Fruit fly (Drosophila melanogaster) whole organism, embryonic: ENCODE results near the gene car.

ENCODE experiments used
- Bgb ChIP-seq: fragments of 200-800 bp; sonication (Bioruptor generic); IDR thresholded peaks from 2 replicates; pipeline ENCODE4 v1.3.6; 2022; ENCODE audit warnings: missing biosample characterization, missing genetic modification characterization; ENCODE audit not compliant: partially characterized antibody
- CG10979 ChIP-seq: fragments of 200-800 bp; sonication (Bioruptor generic); optimal IDR thresholded peaks from 2 replicates; lab custom pipeline; 2018; ENCODE audit warnings: missing biosample characterization, mild to moderate bottlenecking, missing genetic modification characterization, moderate library complexity
- CG11695 ChIP-seq: fragments of 200-800 bp; sonication (Bioruptor generic); IDR thresholded peaks from 3 replicates; pipeline ENCODE4 v1.3.6; 2022; ENCODE audit warnings: missing biosample characterization, missing genetic modification characterization
- CG12769 ChIP-seq: fragments of 200-800 bp; sonication (Bioruptor generic); optimal IDR thresholded peaks from 2 replicates; lab custom pipeline; 2019; ENCODE audit warnings: missing biosample characterization, mild to moderate bottlenecking, missing genetic modification characterization, moderate library complexity
- CG14667 ChIP-seq: fragments of 200-800 bp; sonication (Bioruptor generic); IDR thresholded peaks from 2 replicates; pipeline ENCODE4 v1.3.6; 2022; ENCODE audit warnings: missing biosample characterization, missing genetic modification characterization
- CG14965 ChIP-seq: fragments of 200-800 bp; sonication (Bioruptor generic); optimal IDR thresholded peaks from 2 replicates; lab custom pipeline; 2016; ENCODE audit warnings: missing biosample characterization, missing genetic modification characterization, borderline replicate concordance
- CG1792 ChIP-seq: fragments of 200-800 bp; sonication (Bioruptor generic); optimal IDR thresholded peaks from 2 replicates; lab custom pipeline; 2016; ENCODE audit warnings: missing biosample characterization, missing genetic modification characterization
- CG18011 ChIP-seq: fragments of 200-800 bp; sonication (Bioruptor generic); optimal IDR thresholded peaks from 2 replicates; lab custom pipeline; 2017; ENCODE audit warnings: missing biosample characterization, missing genetic modification characterization, mild to moderate bottlenecking, moderate library complexity, missing genotype
- CG1832 ChIP-seq: fragments of 200-800 bp; sonication (Bioruptor generic); optimal IDR thresholded peaks from 2 replicates; lab custom pipeline; 2017; ENCODE audit warnings: missing biosample characterization, mild to moderate bottlenecking, missing genetic modification characterization, inconsistent platforms
- CG2116 ChIP-seq: fragments of 200-800 bp; sonication (Bioruptor generic); optimal IDR thresholded peaks from 3 replicates; lab custom pipeline; 2018; ENCODE audit warnings: missing biosample characterization, mild to moderate bottlenecking, missing genetic modification characterization
- CG30403 ChIP-seq: fragments of 200-800 bp; sonication (Bioruptor generic); optimal IDR thresholded peaks from 3 replicates; lab custom pipeline; 2016; ENCODE audit warnings: missing biosample characterization, missing genetic modification characterization
- CG3163 ChIP-seq: fragments of 200-800 bp; sonication (Bioruptor generic); optimal IDR thresholded peaks from 3 replicates; lab custom pipeline; 2016; ENCODE audit warnings: missing biosample characterization, missing genetic modification characterization
- CG3281 ChIP-seq: fragments of 200-800 bp; sonication (Bioruptor generic); optimal IDR thresholded peaks from 3 replicates; lab custom pipeline; 2017; ENCODE audit warnings: missing biosample characterization, mild to moderate bottlenecking, missing genetic modification characterization
- CG33213 ChIP-seq: fragments of 200-800 bp; sonication (Bioruptor generic); optimal IDR thresholded peaks from 3 replicates; lab custom pipeline; 2016; ENCODE audit warnings: missing biosample characterization, missing genetic modification characterization
- CG3407 ChIP-seq: fragments of 200-800 bp; sonication (Bioruptor generic); optimal IDR thresholded peaks from 2 replicates; lab custom pipeline; 2018; ENCODE audit warnings: missing biosample characterization, mild to moderate bottlenecking, missing genetic modification characterization
- CG34376 ChIP-seq: fragments of 200-800 bp; sonication (Bioruptor generic); optimal IDR thresholded peaks from 2 replicates; lab custom pipeline; 2018; ENCODE audit warnings: missing biosample characterization, mild to moderate bottlenecking, missing genetic modification characterization
- CG3726 ChIP-seq: fragments of 200-800 bp; sonication (Bioruptor generic); IDR thresholded peaks from 3 replicates; pipeline ENCODE4, ENCODE4 v1.3.6; 2022; ENCODE audit warnings: missing biosample characterization, missing genetic modification characterization
- CG4404 ChIP-seq: fragments of 200-800 bp; sonication (Bioruptor generic); IDR thresholded peaks from 2 replicates; pipeline ENCODE4 v1.3.6; 2022; ENCODE audit warnings: missing biosample characterization, missing genetic modification characterization
- CG4707 ChIP-seq: fragments of 200-800 bp; sonication (Bioruptor generic); optimal IDR thresholded peaks from 2 replicates; lab custom pipeline; 2018; ENCODE audit warnings: missing biosample characterization, mild to moderate bottlenecking, missing genetic modification characterization, moderate library complexity
- CG4854 ChIP-seq: fragments of 200-800 bp; sonication (Bioruptor generic); optimal IDR thresholded peaks from 2 replicates; lab custom pipeline; 2016; ENCODE audit warnings: missing biosample characterization, missing genetic modification characterization, inconsistent platforms
- CG9932 ChIP-seq: fragments of 200-800 bp; sonication (Bioruptor generic); IDR thresholded peaks from 2 replicates; pipeline ENCODE4 v1.3.6; 2022; ENCODE audit warnings: missing biosample characterization, missing genetic modification characterization
- CTCF ChIP-seq: fragments of 200-800 bp; sonication (Bioruptor generic); optimal IDR thresholded peaks from 2 replicates; lab custom pipeline; 2017; ENCODE audit warnings: missing biosample characterization, mild to moderate bottlenecking, missing genetic modification characterization, moderate library complexity
- CoRest ChIP-seq: fragments of 200-800 bp; sonication (Bioruptor generic); optimal IDR thresholded peaks from 3 replicates; lab custom pipeline; 2018; ENCODE audit warnings: missing biosample characterization, mild to moderate bottlenecking, missing genetic modification characterization, moderate library complexity
- Doc3 ChIP-seq: fragments of 200-800 bp; sonication (Bioruptor generic); IDR thresholded peaks from 3 replicates; pipeline ENCODE4 v1.3.6; 2022; ENCODE audit warnings: missing biosample characterization, missing genetic modification characterization; ENCODE audit not compliant: partially characterized antibody
- Dref ChIP-seq: fragments of 200-800 bp; sonication (Bioruptor generic); IDR thresholded peaks from 2 replicates; pipeline ENCODE4 v1.3.6; 2022; ENCODE audit warnings: missing biosample characterization, missing genetic modification characterization
- Eip74EF ChIP-seq, 2 experiments: fragments of 200-800 bp in 1 of 2; fragments of >200 bp in 1 of 2; sonication (Bioruptor generic) in 1 of 2; optimal IDR thresholded peaks; 2 replicates each; lab custom pipeline; 2017 to 2019; ENCODE audit warnings: missing biosample characterization in 2 of 2, missing genetic modification characterization in 2 of 2, mild to moderate bottlenecking in 1 of 2, moderate library complexity in 1 of 2
- Fer1 ChIP-seq: fragments of 200-800 bp; sonication (Bioruptor generic); optimal IDR thresholded peaks from 2 replicates; lab custom pipeline; 2017; ENCODE audit warnings: missing biosample characterization, mild to moderate bottlenecking, missing genetic modification characterization
- HLH3B ChIP-seq: fragments of 200-800 bp; sonication (Bioruptor generic); IDR thresholded peaks from 2 replicates; pipeline ENCODE4 v1.3.6; 2022; ENCODE audit warnings: missing biosample characterization, missing genetic modification characterization
- MESR4 ChIP-seq: fragments of 200-800 bp; sonication (Bioruptor generic); optimal IDR thresholded peaks from 2 replicates; lab custom pipeline; 2018; ENCODE audit warnings: missing biosample characterization, mild to moderate bottlenecking, missing genetic modification characterization, moderate library complexity
- Oaz ChIP-seq: fragments of 200-800 bp; sonication (Bioruptor generic); IDR thresholded peaks from 2 replicates; pipeline ENCODE4 v1.3.6; 2022; ENCODE audit warnings: missing biosample characterization, missing genetic modification characterization
- Side ChIP-seq: fragments of 200-800 bp; sonication (Bioruptor generic); optimal IDR thresholded peaks from 2 replicates; lab custom pipeline; 2016; ENCODE audit warnings: missing biosample characterization, missing genetic modification characterization
- Sin3A ChIP-seq: fragments of >200 bp; optimal IDR thresholded peaks from 2 replicates; lab custom pipeline; 2018
- Vsx1 ChIP-seq: fragments of 200-800 bp; sonication (Bioruptor generic); optimal IDR thresholded peaks from 2 replicates; lab custom pipeline; 2017; ENCODE audit warnings: missing biosample characterization, mild to moderate bottlenecking, missing genetic modification characterization, missing genetic modification reagents
- amos ChIP-seq: fragments of 200-800 bp; sonication (Bioruptor generic); IDR thresholded peaks from 2 replicates; pipeline ENCODE4 v1.3.6; 2022; ENCODE audit warnings: missing biosample characterization, missing genetic modification characterization; ENCODE audit not compliant: partially characterized antibody
- ap ChIP-seq: fragments of 200-800 bp; sonication (Bioruptor generic); IDR thresholded peaks from 2 replicates; pipeline ENCODE4 v1.3.6; 2022; ENCODE audit warnings: missing biosample characterization, missing genetic modification characterization
- bcd ChIP-seq: fragments of 200-800 bp; sonication (Bioruptor generic); optimal IDR thresholded peaks from 2 replicates; lab custom pipeline; 2017; ENCODE audit warnings: missing biosample characterization, mild to moderate bottlenecking, missing genetic modification characterization
- chn ChIP-seq: fragments of 200-800 bp; sonication (Bioruptor generic); optimal IDR thresholded peaks from 2 replicates; lab custom pipeline; 2016; ENCODE audit warnings: missing biosample characterization, missing genetic modification characterization
- croc ChIP-seq: fragments of 200-800 bp; sonication (Bioruptor generic); conservative IDR thresholded peaks from 3 replicates; pipeline ENCODE4 v1.3.6; 2022; ENCODE audit warnings: missing biosample characterization, missing genetic modification characterization
- danr ChIP-seq: fragments of 200-800 bp; sonication (Bioruptor generic); IDR thresholded peaks from 2 replicates; pipeline ENCODE4 v1.3.6; 2022; ENCODE audit warnings: missing biosample characterization, missing genetic modification characterization
- exex ChIP-seq: fragments of 200-800 bp; sonication (Bioruptor generic); optimal IDR thresholded peaks from 4 replicates; lab custom pipeline; 2018; ENCODE audit warnings: missing biosample characterization, mild to moderate bottlenecking, missing genetic modification characterization, moderate library complexity
- kah ChIP-seq: fragments of 200-800 bp; sonication (Bioruptor generic); optimal IDR thresholded peaks from 2 replicates; lab custom pipeline; 2018; ENCODE audit warnings: missing biosample characterization, mild to moderate bottlenecking, missing genetic modification characterization
- mirr ChIP-seq: fragments of 200-800 bp; sonication (Bioruptor generic); optimal IDR thresholded peaks from 3 replicates; lab custom pipeline; 2018; ENCODE audit warnings: missing biosample characterization, mild to moderate bottlenecking, missing genetic modification characterization
- phol ChIP-seq: fragments of 200-800 bp; sonication (Bioruptor generic); optimal IDR thresholded peaks from 3 replicates; lab custom pipeline; 2018; ENCODE audit warnings: missing biosample characterization, mild to moderate bottlenecking, missing genetic modification characterization, moderate library complexity
- pros ChIP-seq: fragments of 200-800 bp; sonication (Bioruptor generic); optimal IDR thresholded peaks from 3 replicates; lab custom pipeline; 2019; ENCODE audit warnings: missing biosample characterization, mild to moderate bottlenecking, missing genetic modification characterization, moderate library complexity
- pzg ChIP-seq: fragments of 200-800 bp; sonication (Bioruptor generic); optimal IDR thresholded peaks from 3 replicates; lab custom pipeline; 2018; ENCODE audit warnings: missing biosample characterization, mild to moderate bottlenecking, missing genetic modification characterization, moderate library complexity
- sens-2 ChIP-seq: fragments of 200-800 bp; sonication (Bioruptor generic); IDR thresholded peaks from 2 replicates; pipeline ENCODE4 v1.3.6; 2022; ENCODE audit warnings: missing biosample characterization, missing genetic modification characterization
- tll ChIP-seq, 2 experiments: fragments of 200-800 bp in 1 of 2; fragments of >200 bp in 1 of 2; sonication (Bioruptor generic) in 1 of 2; optimal IDR thresholded peaks; 2 replicates each; lab custom pipeline; 2017 to 2019; ENCODE audit warnings: missing biosample characterization in 2 of 2, missing genetic modification characterization in 2 of 2, mild to moderate bottlenecking in 1 of 2, moderate library complexity in 1 of 2
- toy ChIP-seq: fragments of 200-800 bp; sonication (Bioruptor generic); IDR thresholded peaks from 2 replicates; pipeline ENCODE4 v1.3.6; 2022; ENCODE audit warnings: missing biosample characterization, missing genetic modification characterization
- wdn ChIP-seq: fragments of 200-800 bp; sonication (Bioruptor generic); IDR thresholded peaks from 2 replicates; pipeline ENCODE4 v1.3.6; 2022; ENCODE audit warnings: missing biosample characterization, missing genetic modification characterization
- wek ChIP-seq: fragments of 200-800 bp; sonication (Bioruptor generic); optimal IDR thresholded peaks from 3 replicates; lab custom pipeline; 2018; ENCODE audit warnings: missing biosample characterization, mild to moderate bottlenecking, missing genetic modification characterization, moderate library complexity

Gene car

DNA sequence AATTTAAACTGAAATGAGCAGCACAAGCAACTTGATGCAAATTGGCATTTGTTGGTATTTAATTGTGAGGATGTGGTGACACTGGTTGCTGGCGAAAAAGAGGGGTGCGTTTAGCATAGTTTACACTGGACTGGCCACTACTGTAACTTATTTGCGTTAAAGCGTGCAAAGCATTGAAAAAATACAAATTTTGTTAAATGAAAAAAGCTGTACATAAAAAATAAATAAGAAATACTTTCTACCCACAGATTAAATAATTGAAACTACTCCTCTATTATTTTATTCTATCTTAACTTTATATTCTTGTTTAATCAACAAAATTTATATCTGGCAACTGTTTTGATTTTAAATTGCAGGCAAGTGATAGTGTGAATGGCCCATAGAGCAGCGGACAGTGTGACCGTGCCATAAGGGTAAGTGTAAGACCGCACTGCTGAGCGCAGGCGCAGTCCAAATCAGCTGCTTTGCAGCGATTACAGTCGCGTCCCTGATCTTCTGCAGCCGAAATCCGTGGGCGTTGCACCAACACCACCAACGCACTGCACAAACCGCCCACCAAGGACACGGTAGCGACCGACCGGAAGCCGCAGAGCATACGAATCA, at the start of gene car, which contains the start of gene Grip84 (continued):
- TF ChIP-seq pros (GFP tag; lab: Kevin White, UChicago) (no peak), exex (tag; lab: Kevin White, UChicago) (no peak), CG34376 (GFP tag; lab: Kevin White, UChicago) (peak; percentile 30), danr (no peak), bcd (GFP tag; lab: Kevin White, UChicago) (peak; percentile 71), CoRest (tag; lab: Kevin White, UChicago) (peak; percentile 88), CG4404 (GFP tag; lab: Robert Waterston, UW) (peak; percentile 71), CG3407 (no peak), CG4854 (GFP tag; lab: Kevin White, UChicago) (no peak), Eip74EF (GFP tag; optimal IDR thresholded peaks at IDR 0.05; lab: Kevin White, UChicago) (no peak), CG12769 (tag; lab: Kevin White, UChicago) (no peak), CG14965 (GFP tag; lab: Kevin White, UChicago) (no peak), phol (peak; percentile 83), CG1832 (GFP tag; lab: Kevin White, UChicago) (no peak), chn (GFP tag; lab: Kevin White, UChicago) (peak; percentile 20), CG10979 (tag; lab: Kevin White, UChicago) (peak; percentile 60), Side (peak; percentile 20), HLH3B (peak; percentile 55; the same call in 1 of the 2 replicates), tll (GFP tag; optimal IDR thresholded peaks at IDR 0.05; lab: Kevin White, UChicago) (peak; percentile 8 to 89), CG30403 (GFP tag; lab: Kevin White, UChicago) (peak; percentile 83), kah (GFP tag; lab: Kevin White, UChicago) (no peak)

DNA sequence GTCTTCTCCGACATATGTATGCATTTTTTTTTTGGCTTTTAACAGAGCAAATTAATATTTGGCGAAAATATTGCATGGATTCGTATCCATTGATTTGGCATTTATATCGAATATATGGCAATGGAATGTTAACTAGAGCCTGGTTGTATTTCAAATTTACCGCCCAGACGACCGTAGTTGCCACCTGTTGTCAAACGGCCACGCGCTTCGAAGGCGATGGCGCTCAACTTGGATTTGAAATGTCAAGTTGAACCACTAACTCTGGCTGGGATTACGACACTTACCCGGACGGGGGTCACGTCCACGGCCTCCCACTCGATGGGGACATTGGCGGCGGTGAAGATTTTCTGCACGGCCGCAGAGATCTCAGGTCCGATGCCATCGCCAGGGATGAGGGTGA, 45.4 kb upstream of the car start:
- TF ChIP-seq CG4707 (no peak), CG3726 (GFP tag; lab: Robert Waterston, UW) (no peak), Dref (GFP tag; lab: Robert Waterston, UW) (0 out of 2 replicates have a peak, but pooled peaks have one; percentile 24), Bgb (GFP tag; lab: Robert Waterston, UW) (no peak), CTCF (GFP tag; lab: Kevin White, UChicago) (peak; percentile 58), sens-2 (GFP tag; lab: Robert Waterston, UW) (no peak), CG1792 (GFP tag; lab: Kevin White, UChicago) (no peak), CG18011 (GFP tag; lab: Kevin White, UChicago) (no peak), CG33213 (GFP tag; lab: Kevin White, UChicago) (no peak), Oaz (GFP tag; lab: Robert Waterston, UW) (no peak), ap (GFP tag; lab: Robert Waterston, UW) (no peak), wek (GFP tag; lab: Kevin White, UChicago) (no peak), Doc3 (no peak), MESR4 (GFP tag; lab: Kevin White, UChicago) (no peak), wdn (GFP tag; lab: Robert Waterston, UW) (no peak), Fer1 (GFP tag; lab: Kevin White, UChicago) (no peak), Sin3A (lab: Kevin White, UChicago) (no peak), croc (no peak), CG3163 (no peak), amos (no peak), CG3281 (no peak), Vsx1 (GFP tag; lab: Kevin White, UChicago) (no peak), CG9932 (GFP tag; lab: Robert Waterston, UW) (no peak), CG14667 (no peak), CG2116 (GFP tag; lab: Kevin White, UChicago) (peak; percentile 50), CG11695 (GFP tag; lab: Robert Waterston, UW) (no peak), toy (no peak), pzg (GFP tag; lab: Kevin White, UChicago) (peak; percentile 14), mirr (GFP tag; lab: Kevin White, UChicago) (no peak)
